Fruit fly (Drosophila melanogaster) whole organism, prepupa: ENCODE results near the gene mRpL32.

ENCODE experiments used
- CG34406 ChIP-seq: fragments of 200-800 bp; sonication (Bioruptor generic); optimal IDR thresholded peaks from 3 replicates; lab custom pipeline; 2016; ENCODE audit warnings: missing biosample characterization, missing genetic modification characterization
- OdsH ChIP-seq: fragments of 200-800 bp; sonication (Bioruptor generic); optimal IDR thresholded peaks from 3 replicates; lab custom pipeline; 2016; ENCODE audit warnings: missing biosample characterization, missing genetic modification characterization
- svp ChIP-seq: fragments of 200-800 bp; sonication (Bioruptor generic); peaks from one replicate; lab custom pipeline; 2016; ENCODE audit warnings: missing biosample characterization, missing genetic modification characterization

- peak; percentile 41 for TF ChIP-seq CG34406 (GFP tag; lab: Kevin White, UChicago)
- TF ChIP-seq svp (GFP tag; lab: Kevin White, UChicago) = peak; percentile 91
- TF ChIP-seq OdsH (GFP tag; lab: Kevin White, UChicago) = no peak
Measured at dm6 chr3R:31221337-31222047, 31.2 kb upstream of the mRpL32 start.
